Worm (Caenorhabditis elegans): Measurements from ENCODE around the gene C53C11.4.

Gene C53C11.4

ce11 chrX:17336354-17336753 is 25.6 kb downstream of the C53C11.4 start, which contains the start of gene C53C11.2:
Gene C53C11.2, plus strand, starts transcription at chrX:17336637.
- TF ChIP-seq B0310.2 (tag; optimal IDR thresholded peaks at IDR 0.05), result no peak
- no peak for TF ChIP-seq tra-4 (tag; optimal IDR thresholded peaks at IDR 0.05)
- no peak for TF ChIP-seq ceh-36 (tag; optimal IDR thresholded peaks at IDR 0.05)
- TF ChIP-seq F13C5.2 (tag; optimal IDR thresholded peaks at IDR 0.05), result no peak
- TF ChIP-seq pes-1 (GFP tag; IDR thresholded peaks at IDR 0.05), result no peak
- TF ChIP-seq sea-1 (GFP tag; conservative IDR thresholded peaks at IDR 0.05), result no peak
- no peak for TF ChIP-seq ceh-13 (GFP tag; optimal IDR thresholded peaks at IDR 0.05)
- no peak for TF ChIP-seq hmbx-1 (tag; optimal IDR thresholded peaks at IDR 0.05)
- no peak for TF ChIP-seq flt-1 (GFP tag; IDR thresholded peaks at IDR 0.05)
- TF ChIP-seq hnd-1 (tag; optimal IDR thresholded peaks at IDR 0.05), result no peak
- TF ChIP-seq tbx-37 (GFP tag; conservative IDR thresholded peaks at IDR 0.05), result no peak
- TF ChIP-seq scrt-1 (GFP tag; IDR thresholded peaks at IDR 0.05), result no peak
- no peak for TF ChIP-seq ets-7 (tag; optimal IDR thresholded peaks at IDR 0.05)
- TF ChIP-seq aly-1 (tag; optimal IDR thresholded peaks at IDR 0.05), result no peak
- TF ChIP-seq hmg-4 (GFP tag; optimal IDR thresholded peaks at IDR 0.05), result no peak
- no peak for TF ChIP-seq ama-1 (optimal IDR thresholded peaks at IDR 0.05)
- TF ChIP-seq tbx-11 (GFP tag; IDR thresholded peaks at IDR 0.05), result no peak

- no peak for TF ChIP-seq B0310.2 (tag; optimal IDR thresholded peaks at IDR 0.05)
These were observed 28.2 kb downstream of the C53C11.4 start for ce11 chrX:17338944-17339343.

ce11 chrX:17340484-17340883 is 29.8 kb downstream of the C53C11.4 start, which contains the start of gene C53C11.1:
Gene C53C11.1, plus strand, starts transcription at chrX:17340784.
- TF ChIP-seq tbx-37 (GFP tag; conservative IDR thresholded peaks at IDR 0.05) (no peak), tbx-11 (GFP tag; IDR thresholded peaks at IDR 0.05) (no peak), ama-1 (optimal IDR thresholded peaks at IDR 0.05) (no peak), ceh-36 (tag; optimal IDR thresholded peaks at IDR 0.05) (no peak), ceh-13 (GFP tag; optimal IDR thresholded peaks at IDR 0.05) (no peak), scrt-1 (GFP tag; IDR thresholded peaks at IDR 0.05) (no peak), flt-1 (GFP tag; IDR thresholded peaks at IDR 0.05) (no peak)

ce11 chrX:17349411-17349810 is 38.7 kb downstream of the C53C11.4 start:
- TF ChIP-seq hnd-1 (tag; optimal IDR thresholded peaks at IDR 0.05) (no peak), B0310.2 (tag; optimal IDR thresholded peaks at IDR 0.05) (no peak), ama-1 (optimal IDR thresholded peaks at IDR 0.05) (no peak), sea-1 (GFP tag; conservative IDR thresholded peaks at IDR 0.05) (no peak), F13C5.2 (tag; optimal IDR thresholded peaks at IDR 0.05) (no peak), scrt-1 (GFP tag; IDR thresholded peaks at IDR 0.05) (no peak), ceh-13 (GFP tag; optimal IDR thresholded peaks at IDR 0.05) (no peak), hmg-4 (GFP tag; optimal IDR thresholded peaks at IDR 0.05) (no peak), flt-1 (GFP tag; IDR thresholded peaks at IDR 0.05) (no peak), pes-1 (GFP tag; IDR thresholded peaks at IDR 0.05) (no peak), hmbx-1 (tag; optimal IDR thresholded peaks at IDR 0.05) (no peak), aly-1 (tag; optimal IDR thresholded peaks at IDR 0.05) (no peak)

ce11 chrX:17352098-17352497 is 41.4 kb downstream of the C53C11.4 start:
- no peak for TF ChIP-seq ceh-13 (GFP tag; optimal IDR thresholded peaks at IDR 0.05)
- TF ChIP-seq flt-1 (GFP tag; IDR thresholded peaks at IDR 0.05), result no peak
- no peak for TF ChIP-seq tbx-37 (GFP tag; conservative IDR thresholded peaks at IDR 0.05)

ce11 chrX:17355462-17355861 is 44.8 kb downstream of the C53C11.4 start:
- TF ChIP-seq tbx-37 (GFP tag; conservative IDR thresholded peaks at IDR 0.05) (no peak), pes-1 (GFP tag; IDR thresholded peaks at IDR 0.05) (no peak), aly-1 (tag; optimal IDR thresholded peaks at IDR 0.05) (no peak), hmbx-1 (tag; optimal IDR thresholded peaks at IDR 0.05) (no peak), ceh-36 (tag; optimal IDR thresholded peaks at IDR 0.05) (no peak), ets-7 (tag; optimal IDR thresholded peaks at IDR 0.05) (no peak), sea-1 (GFP tag; conservative IDR thresholded peaks at IDR 0.05) (no peak), hnd-1 (tag; optimal IDR thresholded peaks at IDR 0.05) (no peak), hmg-4 (GFP tag; optimal IDR thresholded peaks at IDR 0.05) (no peak), tra-4 (tag; optimal IDR thresholded peaks at IDR 0.05) (no peak)

- no peak for TF ChIP-seq hmbx-1 (tag; optimal IDR thresholded peaks at IDR 0.05)
- TF ChIP-seq ets-7 (tag; optimal IDR thresholded peaks at IDR 0.05), result no peak
- no peak for TF ChIP-seq pes-1 (GFP tag; IDR thresholded peaks at IDR 0.05)
These were observed 46.0 kb downstream of the C53C11.4 start for ce11 chrX:17356748-17357147.

ce11 chrX:17359452-17359851 is 48.7 kb downstream of the C53C11.4 start, which contains the start of gene npr-36:
Gene npr-36, plus strand, starts transcription at chrX:17359752.
- TF ChIP-seq hmbx-1 (tag; optimal IDR thresholded peaks at IDR 0.05), result no peak
- TF ChIP-seq ets-7 (tag; optimal IDR thresholded peaks at IDR 0.05), result no peak
- no peak for TF ChIP-seq hmg-4 (GFP tag; optimal IDR thresholded peaks at IDR 0.05)
- TF ChIP-seq F13C5.2 (tag; optimal IDR thresholded peaks at IDR 0.05), result no peak
